Worm (Caenorhabditis elegans) whole organism, midembryonic: ENCODE results near the gene F19F10.3.

ENCODE experiments used
- cog-1 ChIP-seq: sonication (generic microtip); optimal IDR thresholded peaks from 2 replicates; lab custom pipeline; 2016; ENCODE audit warnings: missing genetic modification characterization, missing compliant biosample characterization
- flt-1 ChIP-seq: fragments of 200-800 bp; sonication (Bioruptor generic); IDR thresholded peaks from 2 replicates; pipeline ENCODE4 v1.3.6; 2022; ENCODE audit warnings: missing genetic modification characterization, missing compliant biosample characterization
- med-1 ChIP-seq: sonication (generic microtip); optimal IDR thresholded peaks from 2 replicates; lab custom pipeline; 2017; ENCODE audit warnings: missing genetic modification characterization, mild to moderate bottlenecking, missing compliant biosample characterization, antibody characterized with exemption, missing genetic modification reagents; ENCODE audit not compliant: insufficient read depth
- tab-1 ChIP-seq: fragments of 200-800 bp; sonication (Bioruptor generic); IDR thresholded peaks from 2 replicates; pipeline ENCODE4 v1.3.6; 2022; ENCODE audit warnings: missing genetic modification characterization, missing compliant biosample characterization
- ztf-23 ChIP-seq: fragments of 200-800 bp; sonication (Bioruptor generic); IDR thresholded peaks from 2 replicates; pipeline ENCODE4 v1.3.6; 2022; ENCODE audit warnings: missing genetic modification reagents, missing genetic modification characterization, missing compliant biosample characterization

DNA sequence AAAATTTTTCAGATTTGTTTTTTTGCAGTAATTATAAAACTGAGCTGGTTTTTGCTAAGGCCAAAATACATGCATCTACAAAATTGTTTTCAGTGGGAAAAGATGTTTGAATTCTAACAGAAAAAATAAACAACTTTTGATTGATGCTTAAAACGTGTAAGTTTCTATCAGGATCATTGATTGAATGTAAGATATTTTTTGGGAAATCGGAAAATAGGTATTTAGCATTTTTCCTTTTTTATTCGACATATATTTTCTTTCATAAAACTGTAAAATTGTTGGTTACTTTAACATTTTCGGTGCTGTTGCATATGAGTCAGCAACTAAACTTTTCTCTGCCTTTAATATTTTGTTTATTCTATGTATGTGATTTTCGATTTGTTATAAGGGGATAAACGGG, 27.5 kb upstream of the F19F10.3 start, which contains the start of gene C54F6.20:
- no peak for TF ChIP-seq ztf-23
- no peak for TF ChIP-seq med-1 (GFP tag; lab: Kevin White, UChicago)
- no peak for TF ChIP-seq tab-1 (GFP tag; lab: Robert Waterston, UW)
- TF ChIP-seq flt-1 (GFP tag; lab: Robert Waterston, UW): no peak
- TF ChIP-seq cog-1 (tag; lab: Kevin White, UChicago): no peak
